Fruit fly (Drosophila melanogaster) whole organism, embryonic: ENCODE results near the gene CG5644.

Experiments used
- Ada2b ChIP-seq: fragments of 200-800 bp; sonication (Bioruptor generic); IDR thresholded peaks from 2 replicates; pipeline ENCODE4 v1.3.6; 2022; ENCODE audit warnings: missing biosample characterization, missing genetic modification characterization
- Atf-2 ChIP-seq: fragments of 200-800 bp; sonication (Bioruptor generic); optimal IDR thresholded peaks from 2 replicates; lab custom pipeline; 2016; ENCODE audit warnings: missing biosample characterization, missing genetic modification characterization
- CG15073 ChIP-seq: fragments of 200-800 bp; sonication (Bioruptor generic); optimal IDR thresholded peaks from 2 replicates; lab custom pipeline; 2016; ENCODE audit warnings: missing biosample characterization, missing genetic modification characterization
- CG1647 ChIP-seq: fragments of 200-800 bp; sonication (Bioruptor generic); optimal IDR thresholded peaks from 3 replicates; lab custom pipeline; 2016; ENCODE audit warnings: missing biosample characterization, missing genetic modification characterization
- CG16779 ChIP-seq: fragments of 200-800 bp; sonication (Bioruptor generic); IDR thresholded peaks from 2 replicates; pipeline ENCODE4 v1.3.6; 2022; ENCODE audit warnings: missing biosample characterization, missing genetic modification characterization
- CG18262 ChIP-seq: fragments of 200-800 bp; optimal IDR thresholded peaks from 3 replicates; lab custom pipeline; 2019; ENCODE audit warnings: missing biosample characterization, mild to moderate bottlenecking, missing genetic modification characterization, moderate library complexity
- CG2202 ChIP-seq: fragments of 200-800 bp; sonication (Bioruptor generic); optimal IDR thresholded peaks from 2 replicates; lab custom pipeline; 2018; ENCODE audit warnings: missing biosample characterization, mild to moderate bottlenecking, missing genetic modification characterization
- CG30020 ChIP-seq: fragments of 200-800 bp; optimal IDR thresholded peaks from 2 replicates; lab custom pipeline; 2019; ENCODE audit warnings: missing biosample characterization, mild to moderate bottlenecking, missing genetic modification characterization, moderate library complexity
- CG31224 ChIP-seq: fragments of 200-800 bp; sonication (Bioruptor generic); IDR thresholded peaks from 2 replicates; pipeline ENCODE4 v1.3.6; 2022; ENCODE audit warnings: missing biosample characterization, missing genetic modification characterization
- CG4328 ChIP-seq: fragments of 200-800 bp; sonication (Bioruptor generic); optimal IDR thresholded peaks from 3 replicates; lab custom pipeline; 2017; ENCODE audit warnings: missing biosample characterization, missing genetic modification reagents, missing genetic modification characterization
- CG4854 ChIP-seq: fragments of 200-800 bp; sonication (Bioruptor generic); optimal IDR thresholded peaks from 2 replicates; lab custom pipeline; 2016; ENCODE audit warnings: missing biosample characterization, missing genetic modification characterization, inconsistent platforms
- CG6791 ChIP-seq: fragments of 200-800 bp; sonication (Bioruptor generic); IDR thresholded peaks from 3 replicates; pipeline ENCODE4 v1.3.6; 2022; ENCODE audit warnings: missing biosample characterization, missing genetic modification characterization; ENCODE audit not compliant: partially characterized antibody
- CG7928 ChIP-seq: fragments of 200-800 bp; sonication (Bioruptor generic); optimal IDR thresholded peaks from 2 replicates; lab custom pipeline; 2017; ENCODE audit warnings: missing biosample characterization, mild to moderate bottlenecking, missing genetic modification characterization
- CG9817 ChIP-seq: fragments of 200-800 bp; sonication (Bioruptor generic); optimal IDR thresholded peaks from 2 replicates; lab custom pipeline; 2018; ENCODE audit warnings: missing biosample characterization, mild to moderate bottlenecking, missing genetic modification characterization, moderate library complexity
- Dad ChIP-seq: fragments of 200-800 bp; sonication (Bioruptor generic); optimal IDR thresholded peaks from 3 replicates; lab custom pipeline; 2016; ENCODE audit warnings: missing biosample characterization, missing genetic modification characterization
- Dbx ChIP-seq: fragments of 200-800 bp; sonication (Bioruptor generic); IDR thresholded peaks from 3 replicates; pipeline ENCODE4 v1.3.6; 2022; ENCODE audit warnings: missing biosample characterization, missing genetic modification characterization
- Doc3 ChIP-seq: fragments of 200-800 bp; sonication (Bioruptor generic); IDR thresholded peaks from 3 replicates; pipeline ENCODE4 v1.3.6; 2022; ENCODE audit warnings: missing biosample characterization, missing genetic modification characterization; ENCODE audit not compliant: partially characterized antibody
- Eip74EF ChIP-seq, 2 experiments: fragments of 200-800 bp in 1 of 2; fragments of >200 bp in 1 of 2; sonication (Bioruptor generic) in 1 of 2; optimal IDR thresholded peaks; 2 replicates each; lab custom pipeline; 2017 to 2019; ENCODE audit warnings: missing biosample characterization in 2 of 2, missing genetic modification characterization in 2 of 2, mild to moderate bottlenecking in 1 of 2, moderate library complexity in 1 of 2
- Elba2 ChIP-seq: fragments of 200-800 bp; sonication (Bioruptor generic); optimal IDR thresholded peaks from 3 replicates; lab custom pipeline; 2016; ENCODE audit warnings: missing biosample characterization, missing genetic modification characterization
- Gsc ChIP-seq: fragments of 200-800 bp; sonication (Bioruptor generic); IDR thresholded peaks from 2 replicates; pipeline ENCODE4 v1.3.6; 2022; ENCODE audit warnings: missing biosample characterization, missing genetic modification characterization
- HHEX ChIP-seq: fragments of 200-800 bp; sonication (Bioruptor generic); optimal IDR thresholded peaks from 3 replicates; lab custom pipeline; 2017; ENCODE audit warnings: missing biosample characterization, mild to moderate bottlenecking, missing genetic modification characterization, missing genetic modification reagents
- Hr3 ChIP-seq: fragments of 200-800 bp; sonication (Bioruptor generic); optimal IDR thresholded peaks from 3 replicates; lab custom pipeline; 2016; ENCODE audit warnings: missing biosample characterization, missing genetic modification characterization
- Lim3 ChIP-seq: fragments of 200-800 bp; sonication (Bioruptor generic); IDR thresholded peaks from 2 replicates; pipeline ENCODE4 v1.3.6; 2022; ENCODE audit warnings: missing biosample characterization, missing genetic modification characterization
- Side ChIP-seq: fragments of 200-800 bp; sonication (Bioruptor generic); optimal IDR thresholded peaks from 2 replicates; lab custom pipeline; 2016; ENCODE audit warnings: missing biosample characterization, missing genetic modification characterization
- Sin3A ChIP-seq: fragments of >200 bp; optimal IDR thresholded peaks from 2 replicates; lab custom pipeline; 2018
- Sry-δ ChIP-seq: fragments of 200-800 bp; sonication (Bioruptor generic); optimal IDR thresholded peaks from 2 replicates; lab custom pipeline; 2016; ENCODE audit warnings: missing biosample characterization, missing genetic modification characterization
- Taf1 ChIP-seq: fragments of 200-800 bp; sonication (Bioruptor generic); IDR thresholded peaks from 2 replicates; pipeline ENCODE4 v1.3.6; 2022; ENCODE audit warnings: missing biosample characterization, missing genetic modification characterization
- Vsx1 ChIP-seq: fragments of 200-800 bp; sonication (Bioruptor generic); optimal IDR thresholded peaks from 2 replicates; lab custom pipeline; 2017; ENCODE audit warnings: missing biosample characterization, mild to moderate bottlenecking, missing genetic modification characterization, missing genetic modification reagents
- Xbp1 ChIP-seq: fragments of 200-800 bp; sonication (Bioruptor generic); optimal IDR thresholded peaks from 3 replicates; lab custom pipeline; 2016; ENCODE audit warnings: missing biosample characterization, mild to moderate bottlenecking, missing genetic modification characterization
- YL-1 ChIP-seq: fragments of 200-800 bp; sonication (Bioruptor generic); optimal IDR thresholded peaks from 3 replicates; lab custom pipeline; 2017; ENCODE audit warnings: missing biosample characterization, mild to moderate bottlenecking, missing genetic modification characterization
- ac ChIP-seq: fragments of 200-800 bp; sonication (Bioruptor generic); optimal IDR thresholded peaks from 3 replicates; lab custom pipeline; 2017; ENCODE audit warnings: missing biosample characterization, mild to moderate bottlenecking, missing genetic modification characterization
- amos ChIP-seq: fragments of 200-800 bp; sonication (Bioruptor generic); IDR thresholded peaks from 2 replicates; pipeline ENCODE4 v1.3.6; 2022; ENCODE audit warnings: missing biosample characterization, missing genetic modification characterization; ENCODE audit not compliant: partially characterized antibody
- aop ChIP-seq: fragments of 200-800 bp; sonication (Bioruptor generic); IDR thresholded peaks from 2 replicates; pipeline ENCODE4 v1.3.6; 2022; ENCODE audit warnings: missing biosample characterization, missing genetic modification characterization
- bcd ChIP-seq: fragments of 200-800 bp; sonication (Bioruptor generic); optimal IDR thresholded peaks from 2 replicates; lab custom pipeline; 2017; ENCODE audit warnings: missing biosample characterization, mild to moderate bottlenecking, missing genetic modification characterization
- bigmax ChIP-seq: fragments of 200-800 bp; sonication (Bioruptor generic); optimal IDR thresholded peaks from 2 replicates; lab custom pipeline; 2018; ENCODE audit warnings: missing biosample characterization, mild to moderate bottlenecking, missing genetic modification characterization
- crp ChIP-seq, 2 experiments: fragments of 200-800 bp; sonication (Bioruptor generic); optimal IDR thresholded peaks; 2 replicates in 1 of 2; 3 replicates in 1 of 2; lab custom pipeline; 2017; ENCODE audit warnings: missing biosample characterization in 2 of 2, missing genetic modification characterization in 2 of 2, mild to moderate bottlenecking in 1 of 2, moderate library complexity in 1 of 2
- ewg ChIP-seq: fragments of 200-800 bp; sonication (Bioruptor generic); optimal IDR thresholded peaks from 3 replicates; lab custom pipeline; 2017; ENCODE audit warnings: mild to moderate bottlenecking, missing biosample characterization, missing genetic modification reagents, missing genetic modification characterization
- gcm2 ChIP-seq: fragments of 200-800 bp; sonication (Bioruptor generic); optimal IDR thresholded peaks from 2 replicates; lab custom pipeline; 2016; ENCODE audit warnings: missing biosample characterization, missing genetic modification characterization
- grau ChIP-seq: fragments of 200-800 bp; optimal IDR thresholded peaks from 3 replicates; lab custom pipeline; 2019; ENCODE audit warnings: missing biosample characterization, mild to moderate bottlenecking, missing genetic modification characterization, moderate library complexity
- gro ChIP-seq: fragments of 200-800 bp; sonication (Bioruptor generic); optimal IDR thresholded peaks from 2 replicates; lab custom pipeline; 2016; ENCODE audit warnings: missing biosample characterization, missing genetic modification characterization
- gsb ChIP-seq: fragments of 200-800 bp; sonication (Bioruptor generic); IDR thresholded peaks from 2 replicates; pipeline ENCODE4 v1.3.6; 2022; ENCODE audit warnings: missing biosample characterization, missing genetic modification characterization
- gsb-n ChIP-seq: fragments of 200-800 bp; sonication (Bioruptor generic); optimal IDR thresholded peaks from 3 replicates; lab custom pipeline; 2018; ENCODE audit warnings: missing biosample characterization, mild to moderate bottlenecking, missing genetic modification characterization
- luna ChIP-seq: fragments of 200-800 bp; sonication (Bioruptor generic); optimal IDR thresholded peaks from 2 replicates; lab custom pipeline; 2016; ENCODE audit warnings: missing biosample characterization, missing genetic modification characterization
- pnt ChIP-seq: fragments of 200-800 bp; sonication (Bioruptor generic); optimal IDR thresholded peaks from 3 replicates; lab custom pipeline; 2016; ENCODE audit warnings: missing biosample characterization, missing genetic modification characterization
- pros ChIP-seq: fragments of 200-800 bp; sonication (Bioruptor generic); optimal IDR thresholded peaks from 3 replicates; lab custom pipeline; 2019; ENCODE audit warnings: missing biosample characterization, mild to moderate bottlenecking, missing genetic modification characterization, moderate library complexity
- rib ChIP-seq: fragments of 200-800 bp; sonication (Bioruptor generic); IDR thresholded peaks from 2 replicates; pipeline ENCODE4 v1.3.6; 2022; ENCODE audit warnings: missing biosample characterization, missing genetic modification characterization
- seq ChIP-seq: fragments of 200-800 bp; sonication (Bioruptor generic); IDR thresholded peaks from 2 replicates; pipeline ENCODE4 v1.3.6; 2022; ENCODE audit warnings: missing biosample characterization, missing genetic modification characterization
- sob ChIP-seq: fragments of 200-800 bp; sonication (Bioruptor generic); IDR thresholded peaks from 2 replicates; pipeline ENCODE4 v1.3.6; 2022; ENCODE audit warnings: missing biosample characterization, missing genetic modification characterization
- toy ChIP-seq: fragments of 200-800 bp; sonication (Bioruptor generic); IDR thresholded peaks from 2 replicates; pipeline ENCODE4 v1.3.6; 2022; ENCODE audit warnings: missing biosample characterization, missing genetic modification characterization
- z ChIP-seq: fragments of 200-800 bp; sonication (Bioruptor generic); IDR thresholded peaks from 3 replicates; pipeline ENCODE4 v1.3.6; 2022; ENCODE audit warnings: missing biosample characterization, missing genetic modification characterization
- zen ChIP-seq: fragments of 200-800 bp; sonication (Bioruptor generic); optimal IDR thresholded peaks from 3 replicates; lab custom pipeline; 2018; ENCODE audit warnings: missing biosample characterization, mild to moderate bottlenecking, missing genetic modification characterization, moderate library complexity

Gene CG5644

DNA sequence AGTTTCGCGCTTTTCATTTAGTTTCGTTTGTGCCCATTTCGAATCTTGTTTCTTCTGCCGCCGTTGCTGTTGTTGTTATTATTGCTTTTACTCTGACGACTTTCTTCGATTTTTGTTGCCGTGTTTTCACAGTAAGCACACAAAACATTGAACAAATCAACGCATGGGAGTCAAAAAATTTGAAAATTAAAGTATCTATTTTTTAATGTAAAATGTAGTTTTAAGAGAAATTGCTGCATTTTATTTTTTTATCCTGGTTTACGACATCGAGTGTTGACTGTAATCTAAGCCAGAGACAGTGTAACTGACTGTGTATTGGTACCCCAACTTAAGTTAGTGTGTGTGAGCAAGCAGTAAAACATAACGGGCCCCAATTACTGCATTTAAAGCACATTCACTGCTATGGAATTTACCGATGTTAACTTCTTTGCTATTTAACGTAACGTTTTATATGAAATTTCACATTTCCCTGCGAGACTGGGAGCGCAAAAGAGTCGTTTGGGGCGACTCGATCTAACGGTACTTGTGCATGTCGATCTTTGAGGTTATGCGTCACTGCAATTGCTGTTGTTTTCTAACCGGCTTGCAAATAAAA, 16.6 kb upstream of the CG5644 start (continued):
- TF ChIP-seq pnt (GFP tag; lab: Kevin White, UChicago) = peak; percentile 24
- no peak for TF ChIP-seq Gsc (GFP tag; lab: Robert Waterston, UW)
- TF ChIP-seq Ada2b (GFP tag; lab: Robert Waterston, UW) = peak; percentile 67
- peak; percentile 48 for TF ChIP-seq CG1647 (GFP tag; lab: Kevin White, UChicago)
- TF ChIP-seq sob (GFP tag; lab: Robert Waterston, UW) = peak; percentile 63; the same call in 1 of the 2 replicates
- peak; percentile 38 for TF ChIP-seq bcd (GFP tag; lab: Kevin White, UChicago)
- no peak for TF ChIP-seq Taf1 (GFP tag; lab: Robert Waterston, UW)
- TF ChIP-seq Dad = no peak
- 0 out of 3 replicates have a peak, but pooled peaks have one; percentile 37 for TF ChIP-seq Dbx (GFP tag; lab: Robert Waterston, UW)
- TF ChIP-seq HHEX (GFP tag; lab: Kevin White, UChicago) = peak; percentile 49
- no peak for TF ChIP-seq pros (GFP tag; lab: Kevin White, UChicago)
- no peak for TF ChIP-seq CG18262
- no peak for TF ChIP-seq bigmax (GFP tag; lab: Kevin White, UChicago)
- peak; percentile 29 for TF ChIP-seq Side (GFP tag; lab: Kevin White, UChicago)
- TF ChIP-seq luna (GFP tag; lab: Kevin White, UChicago) = no peak
- no peak for TF ChIP-seq toy (GFP tag; lab: Robert Waterston, UW)
- no peak for TF ChIP-seq CG16779 (GFP tag; lab: Robert Waterston, UW)
- TF ChIP-seq CG30020 (tag; lab: Kevin White, UChicago) = no peak
- no peak for TF ChIP-seq YL-1 (GFP tag; lab: Kevin White, UChicago)
- 0 out of 2 replicates have a peak, but pooled peaks have one; percentile 48 for TF ChIP-seq CG31224 (GFP tag; lab: Robert Waterston, UW)
- TF ChIP-seq Elba2 = no peak
- no peak for TF ChIP-seq CG4328 (GFP tag; lab: Kevin White, UChicago)
- TF ChIP-seq grau (tag; lab: Kevin White, UChicago) = peak; percentile 92
- no peak for TF ChIP-seq Sry-δ (GFP tag; lab: Kevin White, UChicago)
- TF ChIP-seq Atf-2 (GFP tag; lab: Kevin White, UChicago) = no peak
- TF ChIP-seq CG9817 (tag; lab: Kevin White, UChicago) = no peak
- no peak for TF ChIP-seq rib (GFP tag; lab: Robert Waterston, UW)
- TF ChIP-seq zen (tag; lab: Kevin White, UChicago) = peak; percentile 8
- peak; percentile 70 for TF ChIP-seq Xbp1 (GFP tag; lab: Kevin White, UChicago)
- no peak for TF ChIP-seq CG6791 (GFP tag; lab: Robert Waterston, UW)
- no peak for TF ChIP-seq Eip74EF (GFP tag; optimal IDR thresholded peaks at IDR 0.05; lab: Kevin White, UChicago)
- no peak for TF ChIP-seq Vsx1 (GFP tag; lab: Kevin White, UChicago)
- no peak for TF ChIP-seq CG7928 (GFP tag; lab: Kevin White, UChicago)
- TF ChIP-seq Hr3 (GFP tag; lab: Kevin White, UChicago) = peak; percentile 48
- TF ChIP-seq CG4854 (GFP tag; lab: Kevin White, UChicago) = no peak
- TF ChIP-seq Lim3 (GFP tag; lab: Robert Waterston, UW) = 0 out of 2 replicates have a peak, but pooled peaks have one; percentile 13
- peak; percentile 57 for TF ChIP-seq seq (GFP tag; lab: Robert Waterston, UW)
- peak; percentile 10 for TF ChIP-seq CG2202 (tag; lab: Kevin White, UChicago)
- TF ChIP-seq CG15073 (GFP tag; lab: Kevin White, UChicago) = no peak
- no peak for TF ChIP-seq amos (GFP tag; lab: Robert Waterston, UW)
- TF ChIP-seq crp (GFP tag; optimal IDR thresholded peaks at IDR 0.05; lab: Kevin White, UChicago) = no peak
- no peak for TF ChIP-seq aop (GFP tag; lab: Robert Waterston, UW)
- TF ChIP-seq ewg (GFP tag; lab: Kevin White, UChicago) = peak; percentile 58
- TF ChIP-seq Sin3A = no peak
- no peak for TF ChIP-seq z (GFP tag; lab: Robert Waterston, UW)
- no peak for TF ChIP-seq gro
- TF ChIP-seq gsb (GFP tag; lab: Robert Waterston, UW) = no peak
- TF ChIP-seq Doc3 (GFP tag; lab: Robert Waterston, UW) = no peak
- no peak for TF ChIP-seq gsb-n (tag; lab: Kevin White, UChicago)
- TF ChIP-seq gcm2 (GFP tag; lab: Kevin White, UChicago) = no peak
- no peak for TF ChIP-seq ac
